Fruit fly (Drosophila melanogaster) whole organism, embryonic: ENCODE data around the gene Sox21a.

Experiments used
- ATbp ChIP-seq: fragments of 200-800 bp; sonication (Bioruptor generic); optimal IDR thresholded peaks from 2 replicates; lab custom pipeline; 2017; ENCODE audit warnings: missing biosample characterization, mild to moderate bottlenecking, missing genetic modification characterization, missing genetic modification reagents
- Atf6 ChIP-seq: fragments of 200-800 bp; sonication (Bioruptor generic); IDR thresholded peaks from 2 replicates; pipeline ENCODE4 v1.3.6; 2022; ENCODE audit warnings: missing biosample characterization, missing genetic modification characterization
- BEAF-32 ChIP-seq: fragments of 200-800 bp; sonication (Bioruptor generic); optimal IDR thresholded peaks from 3 replicates; lab custom pipeline; 2017; ENCODE audit warnings: missing biosample characterization, missing genetic modification characterization, mild to moderate bottlenecking, moderate library complexity, missing genetic modification reagents
- CG10209 ChIP-seq: fragments of 200-800 bp; sonication (Bioruptor generic); optimal IDR thresholded peaks from 3 replicates; lab custom pipeline; 2017; ENCODE audit warnings: missing biosample characterization, mild to moderate bottlenecking, missing genetic modification characterization, missing genetic modification reagents
- CG10274 ChIP-seq: fragments of 200-800 bp; sonication (Bioruptor generic); optimal IDR thresholded peaks from 3 replicates; lab custom pipeline; 2017; ENCODE audit warnings: missing biosample characterization, mild to moderate bottlenecking, missing genetic modification characterization
- CG10462 ChIP-seq: fragments of 200-800 bp; sonication (Bioruptor generic); optimal IDR thresholded peaks from 2 replicates; lab custom pipeline; 2016; ENCODE audit warnings: missing biosample characterization, missing genetic modification characterization
- CG12104 ChIP-seq: fragments of 200-800 bp; sonication (Bioruptor generic); optimal IDR thresholded peaks from 3 replicates; lab custom pipeline; 2016; ENCODE audit warnings: missing biosample characterization, missing genetic modification characterization
- CG12299 ChIP-seq: fragments of 200-800 bp; sonication (Bioruptor generic); optimal IDR thresholded peaks from 2 replicates; lab custom pipeline; 2018; ENCODE audit warnings: missing biosample characterization, mild to moderate bottlenecking, missing genetic modification characterization
- CG14050 ChIP-seq: fragments of 200-800 bp; sonication (Bioruptor generic); IDR thresholded peaks from 3 replicates; pipeline ENCODE4 v1.3.6; 2022; ENCODE audit warnings: missing biosample characterization, missing genetic modification characterization
- CG15601 ChIP-seq: fragments of 200-800 bp; sonication (Bioruptor generic); optimal IDR thresholded peaks from 3 replicates; lab custom pipeline; 2019; ENCODE audit warnings: missing biosample characterization, mild to moderate bottlenecking, missing genetic modification characterization, moderate library complexity
- CG1647 ChIP-seq: fragments of 200-800 bp; sonication (Bioruptor generic); optimal IDR thresholded peaks from 3 replicates; lab custom pipeline; 2016; ENCODE audit warnings: missing biosample characterization, missing genetic modification characterization
- CG16779 ChIP-seq: fragments of 200-800 bp; sonication (Bioruptor generic); IDR thresholded peaks from 2 replicates; pipeline ENCODE4 v1.3.6; 2022; ENCODE audit warnings: missing biosample characterization, missing genetic modification characterization
- CG1792 ChIP-seq: fragments of 200-800 bp; sonication (Bioruptor generic); optimal IDR thresholded peaks from 2 replicates; lab custom pipeline; 2016; ENCODE audit warnings: missing biosample characterization, missing genetic modification characterization
- CG2712 ChIP-seq: fragments of 200-800 bp; optimal IDR thresholded peaks from 3 replicates; lab custom pipeline; 2019; ENCODE audit warnings: missing biosample characterization, mild to moderate bottlenecking, missing genetic modification characterization, moderate library complexity
- CG2875 ChIP-seq: fragments of 200-800 bp; sonication (Bioruptor generic); optimal IDR thresholded peaks from 2 replicates; lab custom pipeline; 2017; ENCODE audit warnings: missing biosample characterization, mild to moderate bottlenecking, missing genetic modification characterization, missing genetic modification reagents
- CG30403 ChIP-seq: fragments of 200-800 bp; sonication (Bioruptor generic); optimal IDR thresholded peaks from 3 replicates; lab custom pipeline; 2016; ENCODE audit warnings: missing biosample characterization, missing genetic modification characterization
- CG3281 ChIP-seq: fragments of 200-800 bp; sonication (Bioruptor generic); optimal IDR thresholded peaks from 3 replicates; lab custom pipeline; 2017; ENCODE audit warnings: missing biosample characterization, mild to moderate bottlenecking, missing genetic modification characterization
- CG34422 ChIP-seq: fragments of 200-800 bp; sonication (Bioruptor generic); IDR thresholded peaks from 3 replicates; pipeline ENCODE4 v1.3.6; 2022; ENCODE audit warnings: missing biosample characterization, missing genetic modification characterization
- CG3847 ChIP-seq: fragments of 200-800 bp; sonication (Bioruptor generic); IDR thresholded peaks from 2 replicates; pipeline ENCODE4 v1.3.6; 2022; ENCODE audit warnings: missing biosample characterization, missing genetic modification characterization
- CG42726 ChIP-seq: fragments of 200-800 bp; sonication (Bioruptor generic); IDR thresholded peaks from 2 replicates; pipeline ENCODE4 v1.3.6; 2022; ENCODE audit warnings: missing biosample characterization, missing genetic modification characterization; ENCODE audit not compliant: partially characterized antibody
- CG6272 ChIP-seq: fragments of 200-800 bp; sonication (Bioruptor generic); IDR thresholded peaks from 2 replicates; pipeline ENCODE4 v1.3.6; 2022; ENCODE audit warnings: missing biosample characterization, missing genetic modification characterization
- CG7372 ChIP-seq: fragments of 200-800 bp; sonication (Bioruptor generic); IDR thresholded peaks from 2 replicates; pipeline ENCODE4 v1.3.6; 2022; ENCODE audit warnings: missing biosample characterization, missing genetic modification characterization
- CG7556 ChIP-seq: fragments of 200-800 bp; sonication (Bioruptor generic); optimal IDR thresholded peaks from 2 replicates; lab custom pipeline; 2017; ENCODE audit warnings: missing biosample characterization, mild to moderate bottlenecking, missing genetic modification characterization
- Camta ChIP-seq: fragments of 200-800 bp; sonication (Bioruptor generic); optimal IDR thresholded peaks from 2 replicates; lab custom pipeline; 2016; ENCODE audit warnings: missing biosample characterization, missing genetic modification characterization
- Deaf1 ChIP-seq: fragments of 200-800 bp; optimal IDR thresholded peaks from 3 replicates; lab custom pipeline; 2019; ENCODE audit warnings: missing biosample characterization, mild to moderate bottlenecking, missing genetic modification characterization, moderate library complexity
- Dp ChIP-seq: fragments of 200-800 bp; sonication (Bioruptor generic); optimal IDR thresholded peaks from 2 replicates; lab custom pipeline; 2018; ENCODE audit warnings: missing biosample characterization, mild to moderate bottlenecking, missing genetic modification characterization, moderate library complexity
- H15 ChIP-seq: fragments of 200-800 bp; sonication (Bioruptor generic); IDR thresholded peaks from 3 replicates; pipeline ENCODE4 v1.3.6; 2022; ENCODE audit warnings: missing biosample characterization, missing genetic modification characterization
- HmgD ChIP-seq: fragments of 200-800 bp; sonication (Bioruptor generic); optimal IDR thresholded peaks from 3 replicates; lab custom pipeline; 2016; ENCODE audit warnings: missing biosample characterization, missing genetic modification characterization
- NC2α ChIP-seq: fragments of 200-800 bp; sonication (Bioruptor generic); optimal IDR thresholded peaks from 2 replicates; lab custom pipeline; 2016; ENCODE audit warnings: missing biosample characterization, missing genetic modification characterization
- NC2β ChIP-seq: fragments of 200-800 bp; sonication (Bioruptor generic); optimal IDR thresholded peaks from 2 replicates; lab custom pipeline; 2016; ENCODE audit warnings: missing biosample characterization, missing genetic modification characterization
- NK7.1 ChIP-seq: fragments of 200-800 bp; sonication (Bioruptor generic); optimal IDR thresholded peaks from 3 replicates; lab custom pipeline; 2016; ENCODE audit warnings: missing biosample characterization, missing genetic modification characterization
- Optix ChIP-seq: fragments of 200-800 bp; sonication (Bioruptor generic); IDR thresholded peaks from 3 replicates; pipeline ENCODE4 v1.3.6; 2022; ENCODE audit warnings: missing biosample characterization, missing genetic modification characterization
- Sin3A ChIP-seq: fragments of >200 bp; optimal IDR thresholded peaks from 2 replicates; lab custom pipeline; 2018
- abd-A ChIP-seq: fragments of 200-800 bp; sonication (Bioruptor generic); optimal IDR thresholded peaks from 3 replicates; lab custom pipeline; 2019; ENCODE audit warnings: missing biosample characterization, mild to moderate bottlenecking, missing genetic modification characterization, moderate library complexity
- chinmo ChIP-seq: fragments of 200-800 bp; sonication (Bioruptor generic); IDR thresholded peaks from 4 replicates; pipeline ENCODE4 v1.3.6; 2022; ENCODE audit warnings: missing biosample characterization, missing genetic modification characterization; ENCODE audit not compliant: partially characterized antibody
- crol ChIP-seq: fragments of 200-800 bp; sonication (Bioruptor generic); IDR thresholded peaks from 2 replicates; pipeline ENCODE4 v1.3.6; 2022; ENCODE audit warnings: missing biosample characterization, missing genetic modification characterization
- ftz-f1 ChIP-seq: fragments of 200-800 bp; sonication (Bioruptor generic); optimal IDR thresholded peaks from 2 replicates; lab custom pipeline; 2016; ENCODE audit warnings: missing biosample characterization, missing genetic modification characterization
- gcm2 ChIP-seq: fragments of 200-800 bp; sonication (Bioruptor generic); optimal IDR thresholded peaks from 2 replicates; lab custom pipeline; 2016; ENCODE audit warnings: missing biosample characterization, missing genetic modification characterization
- gt ChIP-seq: fragments of 200-800 bp; sonication (Bioruptor generic); IDR thresholded peaks from 2 replicates; pipeline ENCODE4 v1.3.6; 2022; ENCODE audit warnings: missing biosample characterization, missing genetic modification characterization
- hkb ChIP-seq, 2 experiments: fragments of 200-800 bp in 1 of 2; fragments of >200 bp in 1 of 2; sonication (Bioruptor generic) in 1 of 2; IDR thresholded peaks in 1 of 2; optimal IDR thresholded peaks in 1 of 2; 2 replicates each; pipeline versions ENCODE4 v1.3.6 to Lab custom; 2017 to 2022; ENCODE audit warnings: missing biosample characterization in 1 of 2, missing genetic modification characterization in 1 of 2
- ken ChIP-seq: fragments of 200-800 bp; sonication (Bioruptor generic); IDR thresholded peaks from 3 replicates; pipeline ENCODE4 v1.3.6; 2022; ENCODE audit warnings: missing biosample characterization, missing genetic modification characterization
- kni ChIP-seq: fragments of 200-800 bp; sonication (Bioruptor generic); optimal IDR thresholded peaks from 3 replicates; lab custom pipeline; 2017; ENCODE audit warnings: mild to moderate bottlenecking, missing biosample characterization, missing genetic modification reagents, missing genetic modification characterization
- lilli ChIP-seq: fragments of 200-800 bp; sonication (Bioruptor generic); optimal IDR thresholded peaks from 3 replicates; lab custom pipeline; 2016; ENCODE audit warnings: missing biosample characterization, missing genetic modification characterization
- lmd ChIP-seq: fragments of 200-800 bp; sonication (Bioruptor generic); IDR thresholded peaks from 2 replicates; pipeline ENCODE4 v1.3.6; 2022; ENCODE audit warnings: missing biosample characterization, missing genetic modification characterization
- nerfin-1 ChIP-seq: fragments of 200-800 bp; sonication (Bioruptor generic); optimal IDR thresholded peaks from 3 replicates; lab custom pipeline; 2019; ENCODE audit warnings: missing biosample characterization, mild to moderate bottlenecking, missing genetic modification characterization, moderate library complexity
- scrt ChIP-seq: fragments of 200-800 bp; sonication (Bioruptor generic); optimal IDR thresholded peaks from 2 replicates; lab custom pipeline; 2018; ENCODE audit warnings: missing biosample characterization, mild to moderate bottlenecking, missing genetic modification characterization, moderate library complexity
- sd ChIP-seq: fragments of 200-800 bp; sonication (Bioruptor generic); optimal IDR thresholded peaks from 3 replicates; lab custom pipeline; 2018; ENCODE audit warnings: missing biosample characterization, mild to moderate bottlenecking, missing genetic modification characterization, moderate library complexity
- sisA ChIP-seq: fragments of 200-800 bp; sonication (Bioruptor generic); IDR thresholded peaks from 2 replicates; pipeline ENCODE4 v1.3.6; 2022; ENCODE audit warnings: missing biosample characterization, missing genetic modification characterization
- slbo ChIP-seq: fragments of 200-800 bp; sonication (Bioruptor generic); IDR thresholded peaks from 2 replicates; pipeline ENCODE4 v1.3.6; 2022; ENCODE audit warnings: missing biosample characterization, missing genetic modification characterization
- sna ChIP-seq: fragments of 200-800 bp; sonication (Bioruptor generic); IDR thresholded peaks from 2 replicates; pipeline ENCODE4 v1.3.6; 2022; ENCODE audit warnings: missing biosample characterization, missing genetic modification characterization; ENCODE audit not compliant: partially characterized antibody
- ssp ChIP-seq: fragments of 200-800 bp; sonication (Bioruptor generic); IDR thresholded peaks from 2 replicates; pipeline ENCODE4 v1.3.6; 2022; ENCODE audit warnings: missing biosample characterization, missing genetic modification characterization

Sox21a gene

DNA sequence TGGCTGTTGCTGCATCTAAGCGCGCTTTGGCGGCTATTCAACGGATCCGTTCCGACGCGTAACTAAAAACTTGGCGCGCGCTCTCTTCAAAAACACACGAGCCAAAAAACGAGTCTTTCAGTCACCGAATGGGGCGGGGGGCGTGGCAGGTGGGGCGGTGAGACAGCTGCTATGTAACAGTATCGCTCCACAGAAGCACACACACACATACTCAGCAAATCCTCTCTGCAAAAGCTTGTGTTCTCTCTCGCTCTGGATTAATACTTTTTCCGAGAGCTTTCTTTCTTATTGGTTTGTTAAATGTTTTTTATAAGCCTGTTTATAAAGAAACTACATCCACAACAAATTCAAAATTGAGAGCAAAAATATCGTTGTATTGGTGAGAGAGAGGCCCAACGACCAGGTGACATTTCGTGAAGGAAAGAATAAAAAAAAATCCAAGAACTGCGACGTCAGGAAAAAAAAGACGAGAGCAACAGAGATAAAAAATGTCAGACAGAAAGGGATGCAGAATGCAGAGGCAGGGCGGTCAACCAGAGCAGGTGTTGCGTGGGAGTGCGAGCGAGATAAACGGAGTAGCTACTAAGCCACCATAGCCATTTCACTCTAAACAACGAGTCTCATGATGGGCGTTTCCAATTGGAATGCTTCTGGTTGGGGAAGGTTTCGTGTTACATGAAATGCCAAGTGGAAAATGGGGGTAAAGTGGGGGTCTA, 23.5 kb upstream of the Sox21a start, which contains the start of gene Sox21b (continued):
- TF ChIP-seq ftz-f1 (GFP tag; lab: Kevin White, UChicago), result no peak
- TF ChIP-seq H15 (GFP tag; lab: Robert Waterston, UW), result no peak
- no peak for TF ChIP-seq CG12299 (tag; lab: Kevin White, UChicago)
- no peak for TF ChIP-seq ken (GFP tag; lab: Robert Waterston, UW)
- TF ChIP-seq BEAF-32 (GFP tag; lab: Kevin White, UChicago), result no peak
- TF ChIP-seq CG12104 (GFP tag; lab: Kevin White, UChicago), result no peak
- TF ChIP-seq Sin3A (lab: Kevin White, UChicago), result no peak
- TF ChIP-seq Optix, result no peak
- TF ChIP-seq NC2α (GFP tag; lab: Kevin White, UChicago), result peak; percentile 11
- no peak for TF ChIP-seq Atf6 (GFP tag; lab: Robert Waterston, UW)
- TF ChIP-seq CG3847, result no peak
- no peak for TF ChIP-seq NK7.1 (GFP tag; lab: Kevin White, UChicago)
- TF ChIP-seq NC2β, result no peak
- no peak for TF ChIP-seq CG10274 (GFP tag; lab: Kevin White, UChicago)
- peak; percentile 53; the same call in 1 of the 2 replicates for TF ChIP-seq CG42726 (GFP tag; lab: Robert Waterston, UW)
- TF ChIP-seq Deaf1 (tag; lab: Kevin White, UChicago), result peak; percentile 91
- no peak for TF ChIP-seq CG10462
- no peak for TF ChIP-seq nerfin-1 (tag; lab: Kevin White, UChicago)
- no peak for TF ChIP-seq CG7556 (GFP tag; lab: Kevin White, UChicago)
- no peak for TF ChIP-seq CG2712 (tag; lab: Kevin White, UChicago)
- TF ChIP-seq Dp (GFP tag; lab: Kevin White, UChicago), result no peak
- no peak for TF ChIP-seq lilli
- peak; percentile 73 for TF ChIP-seq abd-A (tag; lab: Kevin White, UChicago)
- no peak for TF ChIP-seq gt
- no peak for TF ChIP-seq CG3281
- TF ChIP-seq CG30403, result no peak
- no peak for TF ChIP-seq lmd (GFP tag; lab: Robert Waterston, UW)
- TF ChIP-seq crol (GFP tag; lab: Robert Waterston, UW), result peak; percentile 67
- TF ChIP-seq slbo (GFP tag; lab: Robert Waterston, UW), result no peak
- TF ChIP-seq HmgD (GFP tag; lab: Kevin White, UChicago), result peak; percentile 38
- TF ChIP-seq kni (GFP tag; lab: Kevin White, UChicago), result peak; percentile 4
- TF ChIP-seq CG6272 (GFP tag; lab: Robert Waterston, UW), result no peak
- TF ChIP-seq CG14050, result no peak
- no peak for TF ChIP-seq CG15601
- TF ChIP-seq sisA (GFP tag; lab: Robert Waterston, UW), result no peak
- TF ChIP-seq Camta (GFP tag; lab: Kevin White, UChicago), result no peak
- TF ChIP-seq ssp, result no peak
- no peak for TF ChIP-seq CG7372 (GFP tag; lab: Robert Waterston, UW)
- TF ChIP-seq CG1647 (GFP tag; lab: Kevin White, UChicago), result no peak
- TF ChIP-seq gcm2 (GFP tag; lab: Kevin White, UChicago), result no peak
- no peak for TF ChIP-seq sd (tag; lab: Kevin White, UChicago)
- TF ChIP-seq hkb (optimal IDR thresholded peaks at IDR 0.05; lab: Kevin White, UChicago), result no peak
- no peak for TF ChIP-seq hkb (GFP tag; IDR thresholded peaks at IDR 0.05; lab: Robert Waterston, UW)
- no peak for TF ChIP-seq ATbp
- TF ChIP-seq CG1792 (GFP tag; lab: Kevin White, UChicago), result no peak
- no peak for TF ChIP-seq CG2875 (GFP tag; lab: Kevin White, UChicago)
- TF ChIP-seq CG10209 (GFP tag; lab: Kevin White, UChicago), result no peak
- no peak for TF ChIP-seq CG16779
- TF ChIP-seq chinmo (GFP tag; lab: Robert Waterston, UW), result peak; percentile 81; the same call in 1 of the 4 replicates
- no peak for TF ChIP-seq scrt (GFP tag; lab: Kevin White, UChicago)
- TF ChIP-seq CG34422 (GFP tag; lab: Robert Waterston, UW), result no peak
- no peak for TF ChIP-seq sna
